Worm (Caenorhabditis elegans) whole organism, L4 larva: ENCODE results near the gene endu-2.

Source experiments
- fkh-10 ChIP-seq: fragments of 150-350 bp; optimal IDR thresholded peaks from 2 replicates; lab custom pipeline; 2014; ENCODE audit warnings: missing biosample characterization, missing genetic modification reagents, missing genetic modification characterization
- unc-62 ChIP-seq, 3 experiments: fragments of 150-350 bp in 1 of 3; sonication (generic microtip); optimal IDR thresholded peaks in 2 of 3; peaks in 1 of 3; 1 replicate in 1 of 3; 2 replicates in 2 of 3; lab custom pipeline; 2014 to 2017; ENCODE audit warnings: missing biosample characterization in 3 of 3, missing genetic modification characterization in 3 of 3, missing genetic modification reagents in 3 of 3, missing genotype in 1 of 3

DNA sequence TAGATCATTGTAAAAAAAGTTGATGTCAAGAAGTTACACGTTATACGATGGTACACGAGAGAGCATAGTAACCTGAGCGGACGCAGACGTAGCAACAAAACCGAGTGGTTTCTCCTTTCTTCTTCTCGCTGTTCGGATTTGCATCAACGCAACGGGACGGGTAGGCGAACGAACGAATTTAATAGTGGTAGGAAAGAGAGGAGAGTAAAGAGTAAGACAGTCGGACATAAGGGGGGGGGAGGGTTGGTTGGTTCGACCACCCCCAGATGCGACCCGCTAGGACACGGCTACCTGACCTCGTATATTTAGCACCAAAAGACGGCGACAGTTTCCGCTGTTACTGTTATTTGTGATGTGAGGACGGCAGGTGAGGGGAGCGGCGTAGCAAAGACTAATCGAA lies 40.9 kb upstream of the endu-2 start:
- no peak for TF ChIP-seq unc-62 (GFP tag; optimal IDR thresholded peaks at IDR 0.05 in 1 of 2; lab: Kevin White, UChicago)
- no peak for TF ChIP-seq unc-62 (tag; optimal IDR thresholded peaks at IDR 0.05; lab: Kevin White, UChicago)
- TF ChIP-seq fkh-10, result no peak
